Worm (Caenorhabditis elegans) whole organism, young adult: ENCODE results near the gene tat-4.
A peak's percentile ranks its signal among the peaks of the same experiment; 100 is the strongest.

Experiments used
- Y79H2A.3 ChIP-seq: fragments of 200-800 bp; sonication (Bioruptor generic); conservative IDR thresholded peaks from 2 replicates; pipeline ENCODE4 v1.3.6; 2022; ENCODE audit warnings: missing genetic modification reagents, missing genetic modification characterization, missing compliant biosample characterization
- bed-1 ChIP-seq: fragments of 200-800 bp; sonication (Bioruptor generic); IDR thresholded peaks from 2 replicates; pipeline ENCODE4 v1.3.6; 2022; ENCODE audit warnings: missing genetic modification reagents, missing genetic modification characterization, missing compliant biosample characterization
- cebp-2 ChIP-seq: fragments of 200-800 bp; sonication (Bioruptor generic); IDR thresholded peaks from 2 replicates; pipeline ENCODE4 v1.3.6; 2022; ENCODE audit warnings: missing genetic modification characterization, missing compliant biosample characterization
- dpl-1 ChIP-seq: fragments of 150-350 bp; optimal IDR thresholded peaks from 2 replicates; lab custom pipeline; 2014; ENCODE audit warnings: missing biosample characterization, missing genetic modification reagents, missing genetic modification characterization
- efl-1 ChIP-seq: fragments of 150-350 bp; optimal IDR thresholded peaks from 2 replicates; lab custom pipeline; 2014; ENCODE audit warnings: missing biosample characterization, missing genetic modification reagents, missing genetic modification characterization
- fkh-3 ChIP-seq: sonication (generic microtip); optimal IDR thresholded peaks from 2 replicates; lab custom pipeline; 2016; ENCODE audit warnings: mild to moderate bottlenecking, missing genetic modification characterization, missing compliant biosample characterization
- madf-8 ChIP-seq: fragments of 200-800 bp; sonication (Bioruptor generic); conservative IDR thresholded peaks from 2 replicates; pipeline ENCODE4 v1.3.6; 2022; ENCODE audit warnings: missing genetic modification reagents, missing genetic modification characterization, missing compliant biosample characterization
- mel-28 ChIP-seq: sonication (generic microtip); optimal IDR thresholded peaks from 2 replicates; lab custom pipeline; 2016; ENCODE audit warnings: borderline replicate concordance, mild to moderate bottlenecking, missing genetic modification characterization, missing compliant biosample characterization
- pha-4 ChIP-seq: fragments of 150-350 bp; sonication (generic microtip); optimal IDR thresholded peaks from 2 replicates; lab custom pipeline; 2014; ENCODE audit warnings: missing biosample characterization, missing genetic modification reagents, missing genetic modification characterization
- sea-2 ChIP-seq: fragments of 200-800 bp; sonication (Bioruptor generic); IDR thresholded peaks from 2 replicates; pipeline ENCODE4 v1.3.6; 2022; ENCODE audit warnings: missing genetic modification characterization, missing compliant biosample characterization

DNA sequence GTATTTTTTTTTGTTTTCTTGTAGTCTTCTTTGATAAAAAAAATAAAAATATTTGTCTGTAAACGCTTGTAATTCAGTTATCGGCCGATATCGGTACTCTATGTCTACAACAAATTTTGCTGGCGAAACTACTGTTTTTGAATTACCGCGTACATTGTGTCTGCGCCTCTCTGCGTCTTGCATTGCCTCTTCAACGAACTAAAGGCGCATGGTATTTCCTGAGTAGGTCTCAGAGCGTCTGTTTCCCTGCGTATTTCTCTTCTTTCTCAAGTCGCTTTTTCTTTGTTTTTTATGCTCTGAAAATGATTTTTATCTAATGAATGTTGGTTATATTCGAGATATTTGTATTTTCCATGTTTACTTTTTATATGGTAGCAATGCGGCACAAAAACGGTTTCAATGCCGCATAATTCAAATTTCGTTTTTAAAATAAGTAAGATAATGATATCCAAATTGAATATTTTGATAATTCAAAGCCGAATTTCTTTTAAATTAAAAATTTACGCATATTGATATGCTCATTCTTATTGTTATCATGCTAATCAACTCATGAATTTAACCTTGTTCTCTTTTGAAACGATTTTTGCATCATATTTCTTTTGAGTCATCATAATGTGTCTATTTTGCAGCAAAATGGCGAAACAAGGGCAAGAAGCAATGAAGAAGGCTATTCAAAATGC, 6.8 kb upstream of the tat-4 start, which contains the start of gene phb-2:
- TF ChIP-seq cebp-2 (no peak), pha-4 (peak; percentile 51), mel-28 (tag; lab: Kevin White, UChicago) (no peak), dpl-1 (GFP tag; lab: Kevin White, UChicago) (peak; percentile 75), sea-2 (GFP tag; lab: Robert Waterston, UW) (no peak), madf-8 (GFP tag; lab: Robert Waterston, UW) (0 out of 2 replicates have a peak, but pooled peaks have one; percentile 25), bed-1 (GFP tag; lab: Robert Waterston, UW) (no peak), efl-1 (GFP tag; lab: Kevin White, UChicago) (peak; percentile 83), Y79H2A.3 (GFP tag; lab: Robert Waterston, UW) (no peak), fkh-3 (tag; lab: Kevin White, UChicago) (no peak)
